Fruit fly (Drosophila melanogaster) Kc167 (cell line): Measurements from ENCODE around the gene ChAT.

ENCODE experiments used
- Myc ChIP-seq: fragments of >200 bp; optimal IDR thresholded peaks from 2 replicates; lab custom pipeline; 2017; ENCODE audit warnings: missing external identifiers
- Sin3A ChIP-seq: fragments of >200 bp; optimal IDR thresholded peaks from 2 replicates; lab custom pipeline; 2018; ENCODE audit warnings: missing external identifiers
- h ChIP-seq: fragments of >200 bp; optimal IDR thresholded peaks from 3 replicates; lab custom pipeline; 2018; ENCODE audit warnings: missing external identifiers
- insv ChIP-seq: fragments of >200 bp; optimal IDR thresholded peaks from 3 replicates; lab custom pipeline; 2018; ENCODE audit warnings: missing external identifiers
- psq ChIP-seq: fragments of >200 bp; optimal IDR thresholded peaks from 2 replicates; lab custom pipeline; 2017; ENCODE audit warnings: missing external identifiers
- ttk ChIP-seq: sonication (Bioruptor generic); optimal IDR thresholded peaks from 2 replicates; lab custom pipeline; 2017; ENCODE audit warnings: missing external identifiers

Gene ChAT

DNA sequence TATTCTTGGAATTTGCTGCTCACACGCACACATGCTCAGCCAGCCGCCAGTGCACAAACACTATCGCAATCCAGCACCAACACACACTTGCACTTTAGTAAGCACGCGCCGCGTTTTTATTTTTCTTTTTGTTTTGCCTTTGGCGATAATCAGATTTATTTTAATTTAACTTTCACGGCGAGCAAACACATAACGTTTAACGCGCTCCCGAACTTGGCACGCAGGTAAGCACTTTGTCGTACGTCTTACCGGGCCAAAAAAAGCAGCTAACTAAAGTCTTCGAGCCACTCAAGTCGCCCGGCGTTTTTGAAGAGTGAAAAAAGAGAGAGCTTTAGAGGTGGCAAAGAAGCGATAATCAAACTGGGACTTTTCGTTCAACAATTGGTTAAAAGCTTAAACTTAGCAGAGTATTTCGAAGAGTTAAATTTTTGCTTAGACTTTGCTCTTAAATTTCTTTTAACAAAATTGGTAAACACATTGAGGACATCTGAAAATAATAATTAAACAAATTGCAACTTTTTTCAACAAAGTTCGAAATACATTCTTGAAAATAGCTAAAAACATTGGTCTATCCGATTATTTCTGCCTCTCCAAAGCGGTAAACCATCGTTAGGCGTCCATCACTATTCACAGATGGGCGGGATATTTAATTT lies 38.1 kb downstream of the ChAT start, which contains the start of gene Mekk1:
TSS of gene Mekk1 (minus strand) at position 325 of the 653 bp plus-strand sequence.
- TF ChIP-seq h (no peak), ttk (no peak), Myc (no peak), insv (lab: Kevin White, UChicago) (no peak), psq (lab: Kevin White, UChicago) (no peak), Sin3A (no peak)

DNA sequence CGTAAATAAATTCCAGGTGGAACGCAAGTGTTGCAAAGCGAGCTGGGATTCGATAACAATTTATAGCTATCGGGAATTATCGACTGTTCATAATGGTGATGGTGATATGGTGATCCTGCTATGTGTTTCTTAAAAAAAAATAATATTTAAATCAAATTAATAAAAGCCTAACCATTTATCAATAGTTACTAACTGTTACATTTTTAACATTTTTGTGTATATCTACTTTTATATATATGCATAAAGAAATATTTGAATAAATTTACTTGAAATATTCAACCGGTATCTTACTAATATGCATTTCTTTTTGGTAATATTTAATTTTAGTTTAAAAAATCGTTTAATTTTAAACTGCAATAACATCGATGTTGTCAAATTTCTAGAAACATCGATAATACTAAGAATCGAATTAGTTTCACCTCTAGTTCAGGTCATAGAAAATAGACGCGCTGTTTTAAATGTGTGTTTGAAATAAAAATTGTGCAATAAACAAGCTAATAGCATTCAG lies 40.7 kb downstream of the ChAT start, which contains the start of the genes PGS1 and gwl:
TSS of gene PGS1 (minus strand) at position 81 of the 508 bp plus-strand sequence.
TSS of gene gwl (plus strand) at position 410 of the 508 bp plus-strand sequence.
- no peak for TF ChIP-seq ttk
- TF ChIP-seq psq (lab: Kevin White, UChicago), result no peak
- no peak for TF ChIP-seq insv (lab: Kevin White, UChicago)
- no peak for TF ChIP-seq h
- TF ChIP-seq Myc, result no peak
- TF ChIP-seq Sin3A, result no peak

DNA sequence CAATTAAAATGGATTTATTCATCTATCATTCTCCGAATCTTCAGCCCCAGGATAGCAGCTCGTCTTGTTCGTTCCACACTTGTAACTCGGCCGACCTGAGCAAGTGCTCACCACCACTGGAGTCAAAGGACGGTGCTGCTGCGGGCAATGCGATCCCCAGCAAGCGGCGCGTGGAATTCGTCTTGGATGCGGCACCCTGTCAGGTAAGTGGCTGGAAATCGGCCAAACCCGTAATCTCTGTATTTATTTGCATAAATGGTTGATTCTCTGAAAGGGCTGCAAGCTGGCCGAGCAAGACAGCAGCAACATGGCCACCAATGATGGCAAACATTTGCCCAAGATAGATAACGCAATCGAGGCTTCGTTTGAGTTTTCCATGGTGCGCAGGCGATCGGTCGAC lies 42.8 kb downstream of the ChAT start:
- no peak for TF ChIP-seq h
- no peak for TF ChIP-seq Sin3A
- TF ChIP-seq ttk, result no peak
- no peak for TF ChIP-seq insv (lab: Kevin White, UChicago)
- no peak for TF ChIP-seq psq (lab: Kevin White, UChicago)
- TF ChIP-seq Myc, result no peak

DNA sequence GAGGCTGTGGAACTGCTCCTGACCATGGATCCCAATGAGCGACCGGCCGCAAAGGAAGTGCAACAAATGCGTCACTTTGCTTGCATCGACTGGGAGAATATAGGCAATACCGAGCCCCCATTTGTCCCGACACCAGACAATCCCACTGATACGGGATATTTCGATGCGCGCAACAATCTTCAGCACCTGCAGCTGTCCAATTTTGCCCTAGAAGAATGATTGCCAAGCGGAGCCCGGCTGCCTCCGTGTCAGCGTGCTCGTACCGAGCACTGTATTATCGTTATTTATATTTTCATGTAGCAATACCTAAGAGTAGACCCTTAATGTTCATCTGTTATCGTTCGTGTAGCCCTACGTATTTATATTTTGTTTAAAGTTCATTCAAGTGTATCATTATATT lies 44.5 kb downstream of the ChAT start:
- TF ChIP-seq h (no peak), psq (lab: Kevin White, UChicago) (no peak), Myc (no peak), Sin3A (no peak), ttk (no peak), insv (lab: Kevin White, UChicago) (no peak)

DNA sequence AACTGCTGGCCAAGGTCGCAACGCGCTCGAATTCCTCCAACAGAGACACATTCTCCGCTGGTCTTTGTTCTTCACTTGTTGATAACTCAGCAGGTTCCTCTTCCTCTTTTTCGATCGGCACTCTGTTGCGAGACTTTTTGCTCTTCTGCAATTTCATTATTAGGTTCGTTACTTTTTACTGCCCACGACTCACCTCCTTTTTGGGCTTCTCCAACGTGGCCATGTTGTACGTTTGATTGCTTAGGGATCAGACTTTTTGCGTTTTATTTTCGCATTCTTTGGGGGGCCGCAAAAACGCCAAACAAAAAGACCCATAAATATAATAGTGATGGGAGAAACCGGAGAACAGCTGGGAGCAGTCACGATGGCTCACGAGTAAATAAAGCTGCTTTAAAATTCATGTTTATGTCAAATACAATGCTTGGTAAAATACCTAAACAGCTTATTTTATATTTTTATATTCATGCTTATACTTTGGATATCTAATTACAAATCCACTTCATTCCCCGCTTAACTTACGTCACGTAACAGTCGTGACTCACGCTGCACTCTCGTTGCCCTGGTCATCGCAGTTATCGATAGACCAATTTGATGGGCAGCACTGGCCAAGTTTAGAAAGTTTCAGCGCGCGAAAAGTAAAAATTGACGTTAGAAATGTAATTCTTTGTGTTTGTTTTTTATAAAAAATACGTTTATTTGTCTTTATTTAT lies 53.4 kb downstream of the ChAT start, which contains the start of gene Epg5:
TSS of gene Epg5 (minus strand) at position 326 of the 710 bp plus-strand sequence.
- TF ChIP-seq Myc (no peak), insv (lab: Kevin White, UChicago) (no peak), Sin3A (no peak), ttk (no peak), h (no peak), psq (lab: Kevin White, UChicago) (no peak)
